Fruit fly (Drosophila melanogaster) whole organism, embryonic: Measurements from ENCODE around the gene Nadsyn.

Experiments
- Bdp1 ChIP-seq: fragments of 200-800 bp; sonication (Bioruptor generic); optimal IDR thresholded peaks from 3 replicates; lab custom pipeline; 2016; ENCODE audit warnings: missing biosample characterization, missing genetic modification characterization
- CG10267 ChIP-seq: fragments of 200-800 bp; sonication (Bioruptor generic); optimal IDR thresholded peaks from 2 replicates; lab custom pipeline; 2018; ENCODE audit warnings: missing biosample characterization, mild to moderate bottlenecking, missing genetic modification characterization, moderate library complexity
- CG12391 ChIP-seq: fragments of 200-800 bp; sonication (Bioruptor generic); optimal IDR thresholded peaks from 3 replicates; lab custom pipeline; 2018; ENCODE audit warnings: missing biosample characterization, mild to moderate bottlenecking, missing genetic modification characterization, moderate library complexity
- CG12659 ChIP-seq: fragments of 200-800 bp; sonication (Bioruptor generic); optimal IDR thresholded peaks from 3 replicates; lab custom pipeline; 2017; ENCODE audit warnings: mild to moderate bottlenecking, missing biosample characterization, missing genetic modification reagents, missing genetic modification characterization
- CG13287 ChIP-seq: fragments of 200-800 bp; sonication (Bioruptor generic); IDR thresholded peaks from 2 replicates; pipeline ENCODE4 v1.3.6; 2022; ENCODE audit warnings: missing biosample characterization, missing genetic modification characterization; ENCODE audit not compliant: partially characterized antibody
- CG13424 ChIP-seq: fragments of 200-800 bp; sonication (Bioruptor generic); optimal IDR thresholded peaks from 2 replicates; lab custom pipeline; 2019; ENCODE audit warnings: missing biosample characterization, mild to moderate bottlenecking, missing genetic modification characterization, moderate library complexity
- CG15269 ChIP-seq: fragments of 200-800 bp; sonication (Bioruptor generic); optimal IDR thresholded peaks from 2 replicates; lab custom pipeline; 2018; ENCODE audit warnings: missing biosample characterization, mild to moderate bottlenecking, missing genetic modification characterization, moderate library complexity
- CG16813 ChIP-seq: fragments of 200-800 bp; sonication (Bioruptor generic); IDR thresholded peaks from 3 replicates; pipeline ENCODE4 v1.3.6; 2022; ENCODE audit warnings: missing biosample characterization, missing genetic modification characterization; ENCODE audit not compliant: partially characterized antibody
- CG17829 ChIP-seq: fragments of 200-800 bp; optimal IDR thresholded peaks from 2 replicates; lab custom pipeline; 2019; ENCODE audit warnings: missing biosample characterization, mild to moderate bottlenecking, missing genetic modification characterization, moderate library complexity
- CG2129 ChIP-seq: fragments of 200-800 bp; sonication (Bioruptor generic); IDR thresholded peaks from 2 replicates; pipeline ENCODE4 v1.3.6; 2022; ENCODE audit warnings: missing biosample characterization, missing genetic modification characterization; ENCODE audit not compliant: partially characterized antibody
- CG3281 ChIP-seq: fragments of 200-800 bp; sonication (Bioruptor generic); optimal IDR thresholded peaks from 3 replicates; lab custom pipeline; 2017; ENCODE audit warnings: missing biosample characterization, mild to moderate bottlenecking, missing genetic modification characterization
- CG3995 ChIP-seq: fragments of 200-800 bp; sonication (Bioruptor generic); optimal IDR thresholded peaks from 3 replicates; lab custom pipeline; 2016; ENCODE audit warnings: missing biosample characterization, missing genetic modification characterization
- CG4282 ChIP-seq: fragments of 200-800 bp; sonication (Bioruptor generic); optimal IDR thresholded peaks from 2 replicates; lab custom pipeline; 2016; ENCODE audit warnings: missing biosample characterization, missing genetic modification characterization
- CG5180 ChIP-seq: fragments of 200-800 bp; sonication (Bioruptor generic); optimal IDR thresholded peaks from 3 replicates; lab custom pipeline; 2017; ENCODE audit warnings: missing biosample characterization, missing genetic modification characterization, mild to moderate bottlenecking, moderate library complexity, missing genetic modification reagents
- CG7928 ChIP-seq: fragments of 200-800 bp; sonication (Bioruptor generic); optimal IDR thresholded peaks from 2 replicates; lab custom pipeline; 2017; ENCODE audit warnings: missing biosample characterization, mild to moderate bottlenecking, missing genetic modification characterization
- CG8924 ChIP-seq: fragments of 200-800 bp; optimal IDR thresholded peaks from 3 replicates; lab custom pipeline; 2019; ENCODE audit warnings: missing biosample characterization, mild to moderate bottlenecking, missing genetic modification characterization, moderate library complexity
- CG9797 ChIP-seq: fragments of 200-800 bp; sonication (Bioruptor generic); optimal IDR thresholded peaks from 3 replicates; lab custom pipeline; 2018; ENCODE audit warnings: missing biosample characterization, mild to moderate bottlenecking, missing genetic modification characterization
- CG9876 ChIP-seq: fragments of 200-800 bp; sonication (Bioruptor generic); optimal IDR thresholded peaks from 2 replicates; lab custom pipeline; 2016; ENCODE audit warnings: missing biosample characterization, missing genetic modification characterization
- CkIIα-i1 ChIP-seq: fragments of 200-800 bp; sonication (Bioruptor generic); IDR thresholded peaks from 2 replicates; pipeline ENCODE4 v1.3.6; 2022; ENCODE audit warnings: missing biosample characterization, missing genetic modification characterization
- D ChIP-seq, 2 experiments: fragments of 200-800 bp in 1 of 2; fragments of >200 bp in 1 of 2; sonication (Bioruptor generic) in 1 of 2; optimal IDR thresholded peaks; 2 replicates in 1 of 2; 3 replicates in 1 of 2; lab custom pipeline; 2017; ENCODE audit warnings: mild to moderate bottlenecking in 1 of 2, missing biosample characterization in 1 of 2, missing genetic modification characterization in 1 of 2, missing genetic modification reagents in 1 of 2
- H2.0 ChIP-seq: fragments of 200-800 bp; sonication (Bioruptor generic); IDR thresholded peaks from 2 replicates; pipeline ENCODE4 v1.3.6; 2022; ENCODE audit warnings: missing biosample characterization, missing genetic modification characterization
- Hr78 ChIP-seq, 2 experiments: fragments of 200-800 bp in 1 of 2; fragments of >200 bp in 1 of 2; sonication (Bioruptor generic) in 1 of 2; optimal IDR thresholded peaks; 2 replicates each; lab custom pipeline; 2017 to 2019; ENCODE audit warnings: missing biosample characterization in 2 of 2, missing genetic modification characterization in 2 of 2, mild to moderate bottlenecking in 1 of 2, moderate library complexity in 1 of 2
- MBD-R2 ChIP-seq: fragments of 200-800 bp; sonication (Bioruptor generic); IDR thresholded peaks from 2 replicates; pipeline ENCODE4 v1.3.6; 2022; ENCODE audit warnings: missing biosample characterization, missing genetic modification characterization
- MESR4 ChIP-seq: fragments of 200-800 bp; sonication (Bioruptor generic); optimal IDR thresholded peaks from 2 replicates; lab custom pipeline; 2018; ENCODE audit warnings: missing biosample characterization, mild to moderate bottlenecking, missing genetic modification characterization, moderate library complexity
- Max ChIP-seq: fragments of 200-800 bp; sonication (Bioruptor generic); optimal IDR thresholded peaks from 2 replicates; lab custom pipeline; 2016; ENCODE audit warnings: missing biosample characterization, mild to moderate bottlenecking, missing genetic modification characterization
- Scr ChIP-seq: fragments of 200-800 bp; sonication (Bioruptor generic); IDR thresholded peaks from 2 replicates; pipeline ENCODE4 v1.3.6; 2022; ENCODE audit warnings: missing biosample characterization, missing genetic modification characterization; ENCODE audit not compliant: partially characterized antibody
- Sox100B ChIP-seq: fragments of 200-800 bp; sonication (Bioruptor generic); optimal IDR thresholded peaks from 3 replicates; lab custom pipeline; 2018; ENCODE audit warnings: missing biosample characterization, mild to moderate bottlenecking, missing genetic modification characterization
- YL-1 ChIP-seq: fragments of 200-800 bp; sonication (Bioruptor generic); optimal IDR thresholded peaks from 3 replicates; lab custom pipeline; 2017; ENCODE audit warnings: missing biosample characterization, mild to moderate bottlenecking, missing genetic modification characterization
- bbx ChIP-seq: fragments of 200-800 bp; sonication (Bioruptor generic); IDR thresholded peaks from 2 replicates; pipeline ENCODE4 v1.3.6; 2022; ENCODE audit warnings: missing biosample characterization, missing genetic modification characterization; ENCODE audit not compliant: partially characterized antibody
- crp ChIP-seq, 2 experiments: fragments of 200-800 bp; sonication (Bioruptor generic); optimal IDR thresholded peaks; 2 replicates in 1 of 2; 3 replicates in 1 of 2; lab custom pipeline; 2017; ENCODE audit warnings: missing biosample characterization in 2 of 2, missing genetic modification characterization in 2 of 2, mild to moderate bottlenecking in 1 of 2, moderate library complexity in 1 of 2
- disco-r ChIP-seq: fragments of 200-800 bp; sonication (Bioruptor generic); optimal IDR thresholded peaks from 2 replicates; lab custom pipeline; 2016; ENCODE audit warnings: missing biosample characterization, missing genetic modification characterization
- dysf ChIP-seq: fragments of 200-800 bp; sonication (Bioruptor generic); IDR thresholded peaks from 3 replicates; pipeline ENCODE4 v1.3.6; 2022; ENCODE audit warnings: missing biosample characterization, missing genetic modification characterization
- eve ChIP-seq, 2 experiments: fragments of >200 bp; optimal IDR thresholded peaks; 2 replicates each; lab custom pipeline; 2017; ENCODE audit warnings: missing biosample characterization in 2 of 2, missing genetic modification characterization in 2 of 2
- inv ChIP-seq: fragments of 200-800 bp; sonication (Bioruptor generic); IDR thresholded peaks from 2 replicates; pipeline ENCODE4 v1.3.6; 2022; ENCODE audit warnings: missing biosample characterization, missing genetic modification characterization; ENCODE audit not compliant: partially characterized antibody
- lilli ChIP-seq: fragments of 200-800 bp; sonication (Bioruptor generic); optimal IDR thresholded peaks from 3 replicates; lab custom pipeline; 2016; ENCODE audit warnings: missing biosample characterization, missing genetic modification characterization
- psq ChIP-seq: fragments of 200-800 bp; sonication (Bioruptor generic); optimal IDR thresholded peaks from 2 replicates; lab custom pipeline; 2017; ENCODE audit warnings: missing biosample characterization, missing genetic modification characterization
- pzg ChIP-seq: fragments of 200-800 bp; sonication (Bioruptor generic); optimal IDR thresholded peaks from 3 replicates; lab custom pipeline; 2018; ENCODE audit warnings: missing biosample characterization, mild to moderate bottlenecking, missing genetic modification characterization, moderate library complexity
- ranshi ChIP-seq: fragments of 200-800 bp; sonication (Bioruptor generic); IDR thresholded peaks from 2 replicates; pipeline ENCODE4 v1.3.6; 2022; ENCODE audit warnings: missing biosample characterization, missing genetic modification characterization
- row ChIP-seq: fragments of 200-800 bp; sonication (Bioruptor generic); IDR thresholded peaks from 3 replicates; pipeline ENCODE4 v1.3.6; 2022; ENCODE audit warnings: missing biosample characterization, missing genetic modification characterization
- sens ChIP-seq: fragments of 200-800 bp; sonication (Bioruptor generic); peaks from one replicate; lab custom pipeline; 2016; ENCODE audit warnings: missing biosample characterization, missing genetic modification characterization
- sim ChIP-seq: fragments of 200-800 bp; sonication (Bioruptor generic); IDR thresholded peaks from 2 replicates; pipeline ENCODE4 v1.3.6; 2022; ENCODE audit warnings: missing biosample characterization, missing genetic modification characterization
- sima ChIP-seq: fragments of 200-800 bp; sonication (Bioruptor generic); optimal IDR thresholded peaks from 2 replicates; lab custom pipeline; 2016; ENCODE audit warnings: missing biosample characterization, missing genetic modification characterization
- sob ChIP-seq: fragments of 200-800 bp; sonication (Bioruptor generic); IDR thresholded peaks from 2 replicates; pipeline ENCODE4 v1.3.6; 2022; ENCODE audit warnings: missing biosample characterization, missing genetic modification characterization
- sug ChIP-seq: fragments of 200-800 bp; optimal IDR thresholded peaks from 2 replicates; lab custom pipeline; 2019; ENCODE audit warnings: missing biosample characterization, mild to moderate bottlenecking, missing genetic modification characterization, moderate library complexity
- tgo ChIP-seq: fragments of 200-800 bp; sonication (Bioruptor generic); IDR thresholded peaks from 3 replicates; pipeline ENCODE4 v1.3.6; 2022; ENCODE audit warnings: missing biosample characterization, missing genetic modification characterization
- trem ChIP-seq: fragments of 200-800 bp; optimal IDR thresholded peaks from 3 replicates; lab custom pipeline; 2019; ENCODE audit warnings: missing biosample characterization, mild to moderate bottlenecking, missing genetic modification characterization, moderate library complexity
- usp ChIP-seq: fragments of >200 bp; optimal IDR thresholded peaks from 2 replicates; lab custom pipeline; 2017; ENCODE audit warnings: missing biosample characterization, missing genetic modification characterization
- z ChIP-seq: fragments of 200-800 bp; sonication (Bioruptor generic); IDR thresholded peaks from 3 replicates; pipeline ENCODE4 v1.3.6; 2022; ENCODE audit warnings: missing biosample characterization, missing genetic modification characterization

Gene Nadsyn

dm6 chrX:13734866-13735265, 16.8 kb upstream of the Nadsyn start (continued):
- no peak for TF ChIP-seq YL-1 (GFP tag; lab: Kevin White, UChicago)
- no peak for TF ChIP-seq sug (tag; lab: Kevin White, UChicago)
- TF ChIP-seq tgo (GFP tag; lab: Robert Waterston, UW) = no peak
- TF ChIP-seq Hr78 (GFP tag; optimal IDR thresholded peaks at IDR 0.05; lab: Kevin White, UChicago) = no peak
- no peak for TF ChIP-seq CG13424 (tag; lab: Kevin White, UChicago)
- no peak for TF ChIP-seq CG3281
- no peak for TF ChIP-seq sim (GFP tag; lab: Robert Waterston, UW)
- no peak for TF ChIP-seq usp (GFP tag; lab: Kevin White, UChicago)
- TF ChIP-seq CG7928 (GFP tag; lab: Kevin White, UChicago) = no peak
- TF ChIP-seq sob (GFP tag; lab: Robert Waterston, UW) = no peak
- no peak for TF ChIP-seq MESR4 (GFP tag; lab: Kevin White, UChicago)
- peak; percentile 13 for TF ChIP-seq lilli (GFP tag; lab: Kevin White, UChicago)
- no peak for TF ChIP-seq crp (GFP tag; optimal IDR thresholded peaks at IDR 0.05; lab: Kevin White, UChicago)
- no peak for TF ChIP-seq CG2129 (GFP tag; lab: Robert Waterston, UW)
- 0 out of 2 replicates have a peak, but pooled peaks have one; percentile 30 for TF ChIP-seq ranshi
- TF ChIP-seq Bdp1 (GFP tag; lab: Kevin White, UChicago) = no peak
- peak; percentile 70 for TF ChIP-seq sens (GFP tag; lab: Kevin White, UChicago)
- TF ChIP-seq D (optimal IDR thresholded peaks at IDR 0.05; lab: Kevin White, UChicago) = no peak
- TF ChIP-seq D (GFP tag; optimal IDR thresholded peaks at IDR 0.05; lab: Kevin White, UChicago) = no peak
- TF ChIP-seq CG9876 (GFP tag; lab: Kevin White, UChicago) = no peak
- no peak for TF ChIP-seq CG5180 (GFP tag; lab: Kevin White, UChicago)
- TF ChIP-seq disco-r (GFP tag; lab: Kevin White, UChicago) = no peak
- no peak for TF ChIP-seq z (GFP tag; lab: Robert Waterston, UW)
- TF ChIP-seq CG10267 (tag; lab: Kevin White, UChicago) = peak; percentile 21
- TF ChIP-seq sima (GFP tag; lab: Kevin White, UChicago) = no peak

dm6 chrX:13721934-13722333, 3.8 kb upstream of the Nadsyn start, which contains the start of the genes Mrgn1 and mus101:
Gene Mrgn1, minus strand, starts transcription at chrX:13721977.
Gene mus101, plus strand, starts transcription at chrX:13722246.
- TF ChIP-seq CG2129 (GFP tag; lab: Robert Waterston, UW) = peak; percentile 71
- peak; percentile 76 for TF ChIP-seq pzg
- no peak for TF ChIP-seq eve (GFP tag; optimal IDR thresholded peaks at IDR 0.05; lab: Kevin White, UChicago)
- TF ChIP-seq MESR4 (GFP tag; lab: Kevin White, UChicago) = peak; percentile 15
- TF ChIP-seq trem = peak; percentile 80
- TF ChIP-seq bbx (GFP tag; lab: Robert Waterston, UW) = peak; percentile 58; the same call in 1 of the 2 replicates
- TF ChIP-seq YL-1 (GFP tag; lab: Kevin White, UChicago) = peak; percentile 48
- TF ChIP-seq row = peak; percentile 40; the same call in 1 of the 3 replicates
- TF ChIP-seq CG9876 (GFP tag; lab: Kevin White, UChicago) = no peak
- no peak for TF ChIP-seq Sox100B
- no peak for TF ChIP-seq dysf
- TF ChIP-seq CG17829 (tag; lab: Kevin White, UChicago) = peak; percentile 41
- TF ChIP-seq sens (GFP tag; lab: Kevin White, UChicago) = peak; percentile 73
- peak; percentile 90 for TF ChIP-seq CG13287 (GFP tag; lab: Robert Waterston, UW)
- peak; percentile 29 for TF ChIP-seq CG8924 (tag; lab: Kevin White, UChicago)
- TF ChIP-seq psq (GFP tag; lab: Kevin White, UChicago) = peak; percentile 58
- peak; percentile 55 for TF ChIP-seq CG12391 (tag; lab: Kevin White, UChicago)
- peak; percentile 90 for TF ChIP-seq MBD-R2 (GFP tag; lab: Robert Waterston, UW)
- no peak for TF ChIP-seq CkIIα-i1 (GFP tag; lab: Robert Waterston, UW)
- no peak for TF ChIP-seq CG4282
- peak; percentile 71 for TF ChIP-seq inv (GFP tag; lab: Robert Waterston, UW)
- TF ChIP-seq CG3995 (GFP tag; lab: Kevin White, UChicago) = peak; percentile 59
- TF ChIP-seq CG9797 (GFP tag; lab: Kevin White, UChicago) = peak; percentile 46
- TF ChIP-seq CG15269 = no peak
- peak; percentile 62 for TF ChIP-seq CG12659 (GFP tag; lab: Kevin White, UChicago)
- TF ChIP-seq CG16813 = peak; percentile 79
- peak; percentile 13 for TF ChIP-seq Max (GFP tag; lab: Kevin White, UChicago)
- peak; percentile 85 for TF ChIP-seq Scr
- TF ChIP-seq H2.0 (GFP tag; lab: Robert Waterston, UW) = no peak
